Worm (Caenorhabditis elegans) whole organism, L4/young adult: ENCODE measurements around the gene lelo-1.

Experiments used
- W03F9.2 ChIP-seq: fragments of 150-350 bp; optimal IDR thresholded peaks from 2 replicates; lab custom pipeline; 2014; ENCODE audit warnings: missing biosample characterization, missing genetic modification characterization
- dao-5 ChIP-seq: sonication (generic microtip); optimal IDR thresholded peaks from 2 replicates; lab custom pipeline; 2016; ENCODE audit warnings: missing genotype, missing genetic modification characterization, moderate library complexity, missing compliant biosample characterization
- him-1 ChIP-seq: sonication (generic microtip); optimal IDR thresholded peaks from 2 replicates; lab custom pipeline; 2016; ENCODE audit warnings: missing genotype, missing genetic modification reagents, missing genetic modification characterization, missing compliant biosample characterization

lelo-1 gene

ce11 chrII:6246054-6246453 is at the start of gene lelo-1:
Gene lelo-1, plus strand, starts transcription at chrII:6246354.
- TF ChIP-seq W03F9.2 (tag; lab: Kevin White, UChicago): no peak
- TF ChIP-seq dao-5 (tag; lab: Kevin White, UChicago): no peak
- no peak for TF ChIP-seq him-1

- TF ChIP-seq W03F9.2 (tag; lab: Kevin White, UChicago) (no peak), dao-5 (tag; lab: Kevin White, UChicago) (no peak), him-1 (no peak)
Measured at ce11 chrII:6196875-6197274, 49.3 kb upstream of the lelo-1 start, which contains the start of the genes rbmx-2 and C30B5.2. Gene rbmx-2, minus strand, starts transcription at chrII:6196948. Gene C30B5.2, plus strand, starts transcription at chrII:6197180.

DNA sequence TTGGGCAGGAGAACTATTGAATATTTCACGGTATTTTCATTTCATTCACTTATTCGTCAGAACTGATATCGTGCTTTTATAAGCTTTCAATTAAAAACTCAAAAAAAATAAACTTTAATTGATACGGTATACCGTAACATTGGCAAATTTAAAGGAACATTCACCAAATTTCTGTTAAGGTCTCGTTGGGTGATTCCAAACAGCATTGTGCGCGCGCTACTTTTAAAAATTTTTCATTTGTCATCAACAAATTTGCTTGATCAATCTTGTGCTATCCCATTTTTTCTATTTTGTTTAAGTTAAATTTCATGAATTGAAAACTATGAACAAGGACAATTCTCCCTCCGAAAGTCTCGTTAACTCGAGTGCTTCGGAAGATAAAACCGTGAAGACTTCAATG is 47.7 kb upstream of the lelo-1 start, which contains the start of gene szy-4:
Gene szy-4, plus strand, starts transcription at position 229 of the 400 bp plus-strand sequence.
- TF ChIP-seq dao-5 (tag; lab: Kevin White, UChicago) (no peak), W03F9.2 (tag; lab: Kevin White, UChicago) (no peak), him-1 (no peak)

- TF ChIP-seq W03F9.2 (tag; lab: Kevin White, UChicago) (no peak), him-1 (no peak), dao-5 (tag; lab: Kevin White, UChicago) (no peak)
Measured at ce11 chrII:6199010-6199409, 47.1 kb upstream of the lelo-1 start.

- TF ChIP-seq W03F9.2 (tag; lab: Kevin White, UChicago): no peak
- no peak for TF ChIP-seq dao-5 (tag; lab: Kevin White, UChicago)
- no peak for TF ChIP-seq him-1
Measured at ce11 chrII:6202910-6203309, 43.2 kb upstream of the lelo-1 start, which contains the start of gene C30B5.17. Gene C30B5.17, minus strand, starts transcription at chrII:6203010.

DNA sequence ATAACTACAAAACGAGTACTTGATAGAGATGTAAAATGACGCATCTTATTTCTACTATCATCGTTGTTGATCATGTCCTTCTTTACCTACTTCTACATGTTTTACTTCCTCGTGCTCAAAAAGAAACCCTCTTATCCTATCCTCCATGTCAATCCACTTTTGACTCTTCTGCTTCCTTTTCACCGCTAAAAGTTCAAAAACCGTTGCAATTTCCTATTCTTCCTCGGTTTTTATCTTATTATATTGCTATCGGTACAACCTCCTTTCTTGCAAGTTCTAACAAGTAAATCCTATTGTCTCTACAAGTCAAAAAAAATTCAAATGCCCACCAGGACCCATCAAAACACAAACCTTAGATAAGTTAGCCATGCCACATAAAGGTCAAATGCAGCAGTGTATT is 38.9 kb upstream of the lelo-1 start:
- TF ChIP-seq him-1 (no peak), dao-5 (tag; lab: Kevin White, UChicago) (no peak), W03F9.2 (tag; lab: Kevin White, UChicago) (no peak)

- TF ChIP-seq him-1 (no peak), dao-5 (tag; lab: Kevin White, UChicago) (no peak), W03F9.2 (tag; lab: Kevin White, UChicago) (no peak)
Measured at ce11 chrII:6208116-6208515, 38.0 kb upstream of the lelo-1 start, which contains the start of gene daf-37. Gene daf-37, minus strand, starts transcription at chrII:6208216.

DNA sequence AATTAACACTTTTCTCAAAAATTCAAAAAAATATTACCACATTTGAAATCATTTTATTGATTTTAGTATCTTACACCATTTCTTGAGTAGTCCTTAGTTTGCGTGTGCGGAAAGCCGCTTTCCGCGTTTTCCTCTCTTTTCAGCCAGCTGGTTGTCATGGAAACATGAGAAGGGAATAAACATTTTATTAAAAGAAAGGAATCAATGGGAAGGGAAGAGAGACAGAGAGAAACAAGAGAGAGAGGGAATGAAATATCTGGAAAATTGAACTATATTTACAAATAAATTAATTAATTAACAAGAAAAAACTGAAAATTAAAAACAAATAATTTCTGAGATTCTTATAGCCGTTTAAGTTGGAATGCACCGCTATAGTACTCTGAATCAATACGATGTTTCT is 26.8 kb upstream of the lelo-1 start, which contains the start of gene mks-2:
Gene mks-2, minus strand, starts transcription at position 101 of the 400 bp plus-strand sequence.
- no peak for TF ChIP-seq dao-5 (tag; lab: Kevin White, UChicago)

DNA sequence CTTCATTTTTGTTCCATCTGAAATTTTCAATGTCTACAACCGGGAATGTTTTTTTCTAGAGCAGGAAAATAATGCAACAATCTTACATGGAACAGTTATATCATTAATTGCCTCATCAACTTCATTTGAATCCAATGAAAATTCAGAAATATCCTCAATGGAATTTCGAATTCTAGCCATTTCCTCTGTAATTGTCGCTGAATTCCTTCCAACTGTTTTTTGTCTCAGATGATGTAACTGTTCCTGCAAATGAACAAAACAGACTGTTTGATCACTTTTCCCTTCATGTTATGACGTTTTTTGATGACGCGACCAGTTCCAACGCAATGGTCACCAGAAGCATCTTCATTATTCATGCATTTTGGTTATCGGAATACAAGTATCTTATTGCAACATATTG is 24.7 kb upstream of the lelo-1 start:
- TF ChIP-seq dao-5 (tag; lab: Kevin White, UChicago): no peak
- TF ChIP-seq him-1: no peak
- no peak for TF ChIP-seq W03F9.2 (tag; lab: Kevin White, UChicago)

DNA sequence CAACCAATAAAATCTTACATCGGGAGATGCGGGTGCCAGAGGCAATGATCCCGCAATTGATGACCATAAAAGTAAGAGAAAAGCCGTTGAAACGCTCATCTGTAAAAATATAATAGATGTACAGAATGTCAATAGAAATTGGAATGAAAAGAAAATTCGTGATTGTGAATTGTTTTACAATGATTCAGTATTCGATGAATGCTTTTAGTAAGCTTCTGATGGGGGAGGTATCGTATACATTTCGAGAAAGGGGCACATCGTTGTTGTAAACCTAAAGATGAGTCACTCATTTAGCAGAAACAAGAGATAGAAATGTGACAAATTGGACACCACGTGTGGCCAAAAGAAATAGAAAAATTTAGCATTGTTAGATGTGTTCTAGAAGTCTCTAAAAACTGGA is 23.6 kb upstream of the lelo-1 start, which contains the start of gene C30B5.6:
Gene C30B5.6, minus strand, starts transcription at position 101 of the 400 bp plus-strand sequence.
- TF ChIP-seq W03F9.2 (tag; lab: Kevin White, UChicago): no peak
- TF ChIP-seq him-1: no peak
- TF ChIP-seq dao-5 (tag; lab: Kevin White, UChicago): no peak

ce11 chrII:6223755-6224154 is 22.4 kb upstream of the lelo-1 start:
- TF ChIP-seq W03F9.2 (tag; lab: Kevin White, UChicago): no peak
- no peak for TF ChIP-seq him-1
- no peak for TF ChIP-seq dao-5 (tag; lab: Kevin White, UChicago)

DNA sequence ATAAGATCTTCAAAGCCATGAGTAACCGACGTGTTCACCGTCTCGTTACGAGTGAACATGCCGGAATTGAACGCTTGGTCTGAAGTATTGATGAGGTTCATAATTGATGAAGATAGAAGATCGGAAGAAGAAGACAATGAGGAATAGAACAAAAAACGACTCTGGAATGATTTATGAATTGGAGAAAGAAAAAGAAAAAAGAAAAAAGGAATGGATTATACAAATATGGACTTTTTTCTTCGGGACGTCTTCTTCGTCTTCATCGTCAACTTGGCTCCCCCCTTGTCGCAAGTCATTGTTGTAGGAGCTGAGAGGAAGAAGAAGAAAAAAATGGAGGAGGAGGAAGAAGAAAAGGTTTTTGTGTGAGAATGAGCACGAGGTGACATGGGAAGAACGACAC is 19.2 kb upstream of the lelo-1 start, which contains the start of gene srsy-2:
Gene srsy-2, minus strand, starts transcription at position 101 of the 400 bp plus-strand sequence.
- TF ChIP-seq dao-5 (tag; lab: Kevin White, UChicago): no peak
- no peak for TF ChIP-seq W03F9.2 (tag; lab: Kevin White, UChicago)

ce11 chrII:6230116-6230515 is 16.0 kb upstream of the lelo-1 start:
- no peak for TF ChIP-seq him-1
- no peak for TF ChIP-seq W03F9.2 (tag; lab: Kevin White, UChicago)

DNA sequence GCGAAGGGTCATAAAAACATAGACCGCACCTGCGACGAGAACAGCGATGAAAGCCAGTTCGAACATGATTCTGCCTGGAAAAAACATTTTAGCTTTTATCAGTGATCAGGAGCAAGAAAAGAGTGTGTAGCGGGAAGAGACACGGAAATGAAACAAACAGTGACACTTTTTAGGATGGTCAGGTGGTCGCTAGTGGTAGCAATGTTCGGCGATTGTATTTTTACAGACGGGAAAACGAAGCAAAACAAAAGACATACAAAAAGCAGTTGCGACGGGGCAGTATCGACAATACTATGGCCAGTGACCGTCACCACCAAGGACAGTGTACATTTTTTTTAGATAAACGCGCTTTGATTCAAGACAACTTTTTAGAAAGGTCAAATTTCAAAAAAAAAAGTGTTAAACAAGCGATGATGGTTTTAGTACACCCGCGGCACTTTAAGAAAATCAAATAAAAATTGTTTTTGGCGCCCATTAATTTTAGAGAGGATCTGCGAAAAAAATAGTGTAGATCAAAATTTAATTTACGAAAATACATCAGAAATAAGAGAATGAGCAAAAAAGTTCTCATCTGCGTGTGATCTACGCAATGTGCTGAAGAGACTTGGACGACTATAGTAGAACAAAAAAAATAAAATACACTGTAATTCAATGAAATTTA is 10.6 kb upstream of the lelo-1 start, which contains the start of gene T24H7.9:
Gene T24H7.9, minus strand, starts transcription at position 74 of the 661 bp plus-strand sequence.
- TF ChIP-seq W03F9.2 (tag; lab: Kevin White, UChicago) (no peak), him-1 (no peak), dao-5 (tag; lab: Kevin White, UChicago) (no peak)
